Worm (Caenorhabditis elegans) whole organism, L1 larva: ENCODE results near the gene nhr-5.
A peak's percentile ranks its signal among the peaks of the same experiment; 100 is the strongest.

ENCODE experiments used
- C04F5.9 ChIP-seq: sonication (generic microtip); optimal IDR thresholded peaks from 2 replicates; lab custom pipeline; 2016; ENCODE audit warnings: missing genetic modification characterization, missing compliant biosample characterization
- C16A3.4 ChIP-seq: fragments of 150-350 bp; optimal IDR thresholded peaks from 2 replicates; lab custom pipeline; 2014; ENCODE audit warnings: missing biosample characterization, missing genetic modification characterization
- C34B4.2 ChIP-seq: sonication (generic microtip); optimal IDR thresholded peaks from 2 replicates; lab custom pipeline; 2017; ENCODE audit warnings: mild to moderate bottlenecking, missing genetic modification characterization, missing compliant biosample characterization
- F16B12.6 ChIP-seq: fragments of 150-350 bp; optimal IDR thresholded peaks from 2 replicates; lab custom pipeline; 2014; ENCODE audit warnings: missing biosample characterization, missing genetic modification characterization
- Y116A8C.19 ChIP-seq: sonication (generic microtip); optimal IDR thresholded peaks from 2 replicates; lab custom pipeline; 2016; ENCODE audit warnings: missing compliant biosample characterization, missing genetic modification characterization, borderline replicate concordance
- alr-1 ChIP-seq: fragments of 200-800 bp; sonication (Bioruptor generic); optimal IDR thresholded peaks from 2 replicates; lab custom pipeline; 2018; ENCODE audit warnings: borderline replicate concordance, mild to moderate bottlenecking, missing genetic modification characterization, missing compliant biosample characterization
- aly-2 ChIP-seq: fragments of 150-350 bp; optimal IDR thresholded peaks from 2 replicates; lab custom pipeline; 2014; ENCODE audit warnings: missing biosample characterization, missing genetic modification characterization
- blmp-1 ChIP-seq: fragments of 150-350 bp; optimal IDR thresholded peaks from 2 replicates; lab custom pipeline; 2014; ENCODE audit warnings: missing biosample characterization, missing genetic modification characterization
- ceh-63 ChIP-seq: fragments of 200-800 bp; sonication (Bioruptor generic); optimal IDR thresholded peaks from 2 replicates; lab custom pipeline; 2018; ENCODE audit warnings: mild to moderate bottlenecking, missing genetic modification characterization, missing compliant biosample characterization
- ceh-8 ChIP-seq: fragments of 200-800 bp; sonication (Bioruptor generic); optimal IDR thresholded peaks from 2 replicates; lab custom pipeline; 2018; ENCODE audit warnings: mild to moderate bottlenecking, missing genetic modification characterization, moderate library complexity, missing compliant biosample characterization
- ceh-88 ChIP-seq: fragments of 200-800 bp; sonication (Bioruptor generic); IDR thresholded peaks from 2 replicates; pipeline ENCODE4 v1.3.6; 2022; ENCODE audit warnings: missing genetic modification characterization, missing compliant biosample characterization
- ceh-90 ChIP-seq: sonication (generic microtip); optimal IDR thresholded peaks from 2 replicates; lab custom pipeline; 2016; ENCODE audit warnings: missing genetic modification characterization, missing compliant biosample characterization
- dpl-1 ChIP-seq, 3 experiments: fragments of 150-350 bp in 2 of 3; sonication (generic microtip) in 1 of 3; optimal IDR thresholded peaks; 2 replicates each; lab custom pipeline; 2014 to 2017; ENCODE audit warnings: missing biosample characterization in 3 of 3, missing genetic modification characterization in 3 of 3, missing genetic modification reagents in 3 of 3
- efl-1 ChIP-seq, 4 experiments: fragments of 150-350 bp; optimal IDR thresholded peaks in 3 of 4; peaks in 1 of 4; 1 replicate in 1 of 4; 2 replicates in 3 of 4; lab custom pipeline; 2014; ENCODE audit warnings: missing biosample characterization in 2 of 4, missing genetic modification characterization in 2 of 4, missing genetic modification reagents in 2 of 4
- efl-3 ChIP-seq: fragments of 200-800 bp; sonication (Bioruptor generic); optimal IDR thresholded peaks from 2 replicates; lab custom pipeline; 2018; ENCODE audit warnings: mild to moderate bottlenecking, missing genetic modification characterization, missing compliant biosample characterization
- elt-2 ChIP-seq: sonication (generic microtip); optimal IDR thresholded peaks from 2 replicates; lab custom pipeline; 2016; ENCODE audit warnings: missing genetic modification characterization, mild to moderate bottlenecking, inconsistent platforms, missing compliant biosample characterization, missing genetic modification reagents
- elt-3 ChIP-seq, 6 experiments: fragments of 150-350 bp in 1 of 6; sonication (generic microtip); optimal IDR thresholded peaks; 2 replicates each; lab custom pipeline; 2017 to 2018; ENCODE audit warnings: missing biosample characterization in 6 of 6, missing genetic modification characterization in 6 of 6, inconsistent platforms in 1 of 6
- ets-5 ChIP-seq: fragments of 200-800 bp; sonication (Bioruptor generic); IDR thresholded peaks from 2 replicates; pipeline ENCODE4 v1.3.6; 2022; ENCODE audit warnings: missing genetic modification characterization, missing compliant biosample characterization
- fkh-10 ChIP-seq: sonication (generic microtip); optimal IDR thresholded peaks from 2 replicates; lab custom pipeline; 2017; ENCODE audit warnings: missing biosample characterization, missing genetic modification reagents, missing genetic modification characterization
- fos-1 ChIP-seq: fragments of 150-350 bp; optimal IDR thresholded peaks from 2 replicates; lab custom pipeline; 2014; ENCODE audit warnings: missing biosample characterization, missing genetic modification characterization
- grh-1 ChIP-seq: fragments of 200-800 bp; sonication (Bioruptor generic); IDR thresholded peaks from 2 replicates; pipeline ENCODE4 v1.3.6; 2022; ENCODE audit warnings: missing genetic modification reagents, missing genetic modification characterization, missing compliant biosample characterization
- hlh-4 ChIP-seq: sonication (generic microtip); optimal IDR thresholded peaks from 2 replicates; lab custom pipeline; 2016; ENCODE audit warnings: mild to moderate bottlenecking, missing genetic modification characterization, missing compliant biosample characterization
- irx-1 ChIP-seq: sonication (generic microtip); optimal IDR thresholded peaks from 2 replicates; lab custom pipeline; 2016; ENCODE audit warnings: missing genetic modification characterization, missing compliant biosample characterization
- isw-1 ChIP-seq: fragments of 200-800 bp; sonication (Bioruptor generic); IDR thresholded peaks from 2 replicates; pipeline ENCODE4 v1.3.6; 2022; ENCODE audit warnings: missing genetic modification characterization, missing compliant biosample characterization
- jun-1 ChIP-seq: fragments of 150-350 bp; optimal IDR thresholded peaks from 2 replicates; lab custom pipeline; 2014; ENCODE audit warnings: missing biosample characterization, missing genetic modification reagents, missing genetic modification characterization
- lin-14 ChIP-seq: fragments of 200-800 bp; sonication (Bioruptor generic); optimal IDR thresholded peaks from 2 replicates; lab custom pipeline; 2018; ENCODE audit warnings: mild to moderate bottlenecking, missing genetic modification characterization, moderate library complexity, missing compliant biosample characterization
- lin-35 ChIP-seq, 2 experiments: fragments of 150-350 bp; optimal IDR thresholded peaks; 2 replicates each; lab custom pipeline; 2014; ENCODE audit warnings: missing biosample characterization in 2 of 2, missing genetic modification characterization in 2 of 2, missing genetic modification reagents in 2 of 2
- lin-39 ChIP-seq: fragments of 150-350 bp; optimal IDR thresholded peaks from 2 replicates; lab custom pipeline; 2014; ENCODE audit warnings: missing biosample characterization, missing genetic modification reagents, missing genetic modification characterization
- mab-9 ChIP-seq: fragments of 200-800 bp; sonication (Bioruptor generic); IDR thresholded peaks from 2 replicates; pipeline ENCODE4 v1.3.6; 2022; ENCODE audit warnings: missing genetic modification reagents, missing genetic modification characterization, missing compliant biosample characterization
- mdl-1 ChIP-seq, 2 experiments: fragments of 150-350 bp; optimal IDR thresholded peaks; 2 replicates each; lab custom pipeline; 2014 to 2017; ENCODE audit warnings: missing biosample characterization in 2 of 2, missing genetic modification characterization in 2 of 2, inconsistent platforms in 1 of 2
- mef-2 ChIP-seq: fragments of 150-350 bp; optimal IDR thresholded peaks from 2 replicates; lab custom pipeline; 2014; ENCODE audit warnings: missing biosample characterization, missing genetic modification characterization
- mep-1 ChIP-seq: fragments of 150-350 bp; optimal IDR thresholded peaks from 2 replicates; lab custom pipeline; 2014; ENCODE audit warnings: missing biosample characterization, missing genetic modification characterization
- nhr-11 ChIP-seq: fragments of 150-350 bp; optimal IDR thresholded peaks from 2 replicates; lab custom pipeline; 2014; ENCODE audit warnings: missing biosample characterization, missing genetic modification characterization
- nhr-76 ChIP-seq: sonication (generic microtip); optimal IDR thresholded peaks from 2 replicates; lab custom pipeline; 2017; ENCODE audit warnings: missing biosample characterization, missing genetic modification characterization
- nhr-77 ChIP-seq: fragments of 150-350 bp; optimal IDR thresholded peaks from 2 replicates; lab custom pipeline; 2014; ENCODE audit warnings: missing biosample characterization, missing genetic modification characterization
- nhr-84 ChIP-seq: sonication (generic microtip); optimal IDR thresholded peaks from 2 replicates; lab custom pipeline; 2017; ENCODE audit warnings: missing biosample characterization, missing genetic modification characterization
- nhr-85 ChIP-seq: sonication (generic microtip); peaks from one replicate; lab custom pipeline; 2016; ENCODE audit warnings: missing genetic modification characterization, inconsistent platforms, missing compliant biosample characterization
- pag-3 ChIP-seq: sonication (generic microtip); optimal IDR thresholded peaks from 2 replicates; lab custom pipeline; 2017; ENCODE audit warnings: missing genetic modification characterization, mild to moderate bottlenecking, missing compliant biosample characterization, antibody characterized with exemption, borderline replicate concordance; ENCODE audit not compliant: insufficient read depth
- skn-1 ChIP-seq: fragments of 150-350 bp; optimal IDR thresholded peaks from 2 replicates; lab custom pipeline; 2014; ENCODE audit warnings: missing biosample characterization, missing genetic modification characterization
- snpc-4 ChIP-seq: fragments of 150-350 bp; optimal IDR thresholded peaks from 2 replicates; lab custom pipeline; 2014; ENCODE audit warnings: missing biosample characterization, missing genetic modification characterization
- sup-37 ChIP-seq: fragments of 200-800 bp; sonication (Bioruptor generic); optimal IDR thresholded peaks from 2 replicates; lab custom pipeline; 2018; ENCODE audit warnings: mild to moderate bottlenecking, missing genetic modification characterization, missing compliant biosample characterization
- tbx-2 ChIP-seq: sonication (generic microtip); optimal IDR thresholded peaks from 2 replicates; lab custom pipeline; 2016; ENCODE audit warnings: missing genetic modification characterization, missing compliant biosample characterization
- tlp-1 ChIP-seq: fragments of 150-350 bp; optimal IDR thresholded peaks from 2 replicates; lab custom pipeline; 2014; ENCODE audit warnings: missing biosample characterization, missing genetic modification characterization
- unc-30 ChIP-seq: sonication (generic microtip); optimal IDR thresholded peaks from 2 replicates; lab custom pipeline; 2017; ENCODE audit warnings: missing biosample characterization, missing genetic modification characterization
- unc-62 ChIP-seq: fragments of 150-350 bp; optimal IDR thresholded peaks from 2 replicates; lab custom pipeline; 2014; ENCODE audit warnings: missing biosample characterization, missing genetic modification reagents, missing genetic modification characterization
- unc-86 ChIP-seq: sonication (generic microtip); optimal IDR thresholded peaks from 2 replicates; lab custom pipeline; 2016; ENCODE audit warnings: missing genetic modification characterization, missing compliant biosample characterization
- zip-4 ChIP-seq: fragments of 200-800 bp; sonication (Bioruptor generic); optimal IDR thresholded peaks from 2 replicates; lab custom pipeline; 2018; ENCODE audit warnings: mild to moderate bottlenecking, missing genetic modification characterization, moderate library complexity, missing compliant biosample characterization
- ztf-4 ChIP-seq: fragments of 150-350 bp; optimal IDR thresholded peaks from 2 replicates; lab custom pipeline; 2014; ENCODE audit warnings: missing biosample characterization, missing genetic modification characterization

The nhr-5 gene

ce11 chrIV:15381826-15382225 lies 18.3 kb upstream of the nhr-5 start:
- TF ChIP-seq elt-3 (tag; optimal IDR thresholded peaks at IDR 0.05; lab: Kevin White, UChicago) (no peak), sup-37 (GFP tag; lab: Kevin White, UChicago) (no peak), zip-4 (GFP tag; lab: Kevin White, UChicago) (no peak), ets-5 (GFP tag; lab: Robert Waterston, UW) (no peak), alr-1 (no peak)

- no peak for TF ChIP-seq C04F5.9 (tag; lab: Kevin White, UChicago)
- TF ChIP-seq dpl-1 (GFP tag; optimal IDR thresholded peaks at IDR 0.05; lab: Kevin White, UChicago) = peak; percentile 5 to 67 (median 58)
- peak; percentile 66 to 87 for TF ChIP-seq efl-1 (optimal IDR thresholded peaks at IDR 0.05; lab: Kevin White, UChicago)
- TF ChIP-seq efl-1 (GFP tag; optimal IDR thresholded peaks at IDR 0.05 in 1 of 2; lab: Kevin White, UChicago) = peak; percentile 77 to 98
- peak; percentile 24 to 90 for TF ChIP-seq lin-35 (GFP tag; optimal IDR thresholded peaks at IDR 0.05; lab: Kevin White, UChicago)
These were observed 17.5 kb upstream of the nhr-5 start for ce11 chrIV:15382539-15382938.

ce11 chrIV:15385181-15385580 lies 14.9 kb upstream of the nhr-5 start:
- peak in 1 of 2 experiments; percentile 13 for TF ChIP-seq efl-1 (optimal IDR thresholded peaks at IDR 0.05; lab: Kevin White, UChicago)
- TF ChIP-seq efl-1 (GFP tag; optimal IDR thresholded peaks at IDR 0.05 in 1 of 2; lab: Kevin White, UChicago) = peak in 1 of 2 experiments; percentile 85
- no peak for TF ChIP-seq fos-1 (tag; lab: Kevin White, UChicago)
- TF ChIP-seq pag-3 (tag; lab: Kevin White, UChicago) = no peak
- no peak for TF ChIP-seq ets-5 (GFP tag; lab: Robert Waterston, UW)
- no peak for TF ChIP-seq tbx-2 (tag; lab: Kevin White, UChicago)
- peak in 4 of 6 experiments; percentile 0 to 85 (median 74) for TF ChIP-seq elt-3 (tag; optimal IDR thresholded peaks at IDR 0.05; lab: Kevin White, UChicago)
- no peak for TF ChIP-seq ceh-8 (GFP tag; lab: Kevin White, UChicago)
- no peak for TF ChIP-seq nhr-11 (tag; lab: Kevin White, UChicago)
- TF ChIP-seq C16A3.4 = peak; percentile 14
- TF ChIP-seq F16B12.6 = no peak
- no peak for TF ChIP-seq ceh-88 (GFP tag; lab: Robert Waterston, UW)
- no peak for TF ChIP-seq isw-1
- no peak for TF ChIP-seq mab-9 (GFP tag; lab: Robert Waterston, UW)
- no peak for TF ChIP-seq tlp-1 (tag; lab: Kevin White, UChicago)
- no peak for TF ChIP-seq hlh-4
- TF ChIP-seq C04F5.9 (tag; lab: Kevin White, UChicago) = no peak
- no peak for TF ChIP-seq lin-39 (tag; lab: Kevin White, UChicago)
- TF ChIP-seq ztf-4 (tag; lab: Kevin White, UChicago) = no peak
- no peak for TF ChIP-seq irx-1 (tag; lab: Kevin White, UChicago)
- TF ChIP-seq mef-2 = no peak
- no peak for TF ChIP-seq jun-1 (tag; lab: Kevin White, UChicago)
- no peak for TF ChIP-seq lin-14 (GFP tag; lab: Kevin White, UChicago)
- peak; percentile 70 for TF ChIP-seq grh-1
- no peak for TF ChIP-seq unc-62
- TF ChIP-seq nhr-76 (tag; lab: Kevin White, UChicago) = no peak
- no peak for TF ChIP-seq nhr-84 (tag; lab: Kevin White, UChicago)
- no peak for TF ChIP-seq fkh-10 (GFP tag; lab: Kevin White, UChicago)
- peak; percentile 11 for TF ChIP-seq skn-1 (tag; lab: Kevin White, UChicago)
- TF ChIP-seq mep-1 (tag; lab: Kevin White, UChicago) = no peak
- no peak for TF ChIP-seq aly-2
- TF ChIP-seq mdl-1 (tag; optimal IDR thresholded peaks at IDR 0.05; lab: Kevin White, UChicago) = no peak
- no peak for TF ChIP-seq efl-3 (GFP tag; lab: Kevin White, UChicago)
- TF ChIP-seq snpc-4 (tag; lab: Kevin White, UChicago) = no peak
- no peak for TF ChIP-seq ceh-63
- TF ChIP-seq elt-2 = peak; percentile 80
- TF ChIP-seq unc-86 = no peak
- TF ChIP-seq unc-30 = no peak
- TF ChIP-seq nhr-77 (tag; lab: Kevin White, UChicago) = no peak
- TF ChIP-seq Y116A8C.19 (tag; lab: Kevin White, UChicago) = no peak
- TF ChIP-seq C34B4.2 (tag; lab: Kevin White, UChicago) = no peak
- TF ChIP-seq zip-4 (GFP tag; lab: Kevin White, UChicago) = no peak
- peak; percentile 47 for TF ChIP-seq blmp-1
- TF ChIP-seq nhr-85 (tag; lab: Kevin White, UChicago) = peak; percentile 90
- no peak for TF ChIP-seq ceh-90 (tag; lab: Kevin White, UChicago)
- TF ChIP-seq sup-37 (GFP tag; lab: Kevin White, UChicago) = no peak
